Fruit fly (Drosophila melanogaster) whole organism, prepupa: ENCODE measurements around the gene CG1024.

Experiments
- CG11294 ChIP-seq: fragments of 200-800 bp; sonication (Bioruptor generic); IDR thresholded peaks from 2 replicates; pipeline ENCODE4 v1.3.6; 2022; ENCODE audit warnings: missing biosample characterization, missing genetic modification characterization
- CG11762 ChIP-seq: fragments of 200-800 bp; sonication (Bioruptor generic); optimal IDR thresholded peaks from 3 replicates; lab custom pipeline; 2016; ENCODE audit warnings: missing biosample characterization, missing genetic modification characterization; ENCODE audit not compliant: insufficient read depth
- CG31627 ChIP-seq: fragments of 200-800 bp; sonication (Bioruptor generic); optimal IDR thresholded peaks from 3 replicates; lab custom pipeline; 2016; ENCODE audit warnings: missing biosample characterization, missing genetic modification characterization
- CG6163 ChIP-seq: fragments of 200-800 bp; sonication (Bioruptor generic); IDR thresholded peaks from 3 replicates; pipeline ENCODE4 v1.3.6; 2022; ENCODE audit warnings: missing biosample characterization, missing genetic modification characterization
- CG6808 ChIP-seq: fragments of 200-800 bp; sonication (Bioruptor generic); optimal IDR thresholded peaks from 3 replicates; lab custom pipeline; 2017; ENCODE audit warnings: missing biosample characterization, missing genetic modification characterization, mild to moderate bottlenecking, moderate library complexity, missing genetic modification reagents
- Eip75B ChIP-seq: fragments of 200-800 bp; sonication (Bioruptor generic); optimal IDR thresholded peaks from 3 replicates; lab custom pipeline; 2016; ENCODE audit warnings: missing biosample characterization, missing genetic modification characterization
- Eip78C ChIP-seq: fragments of 200-800 bp; sonication (Bioruptor generic); peaks from one replicate; lab custom pipeline; 2016; ENCODE audit warnings: missing biosample characterization, missing genetic modification characterization
- Ets21C ChIP-seq: fragments of 200-800 bp; sonication (Bioruptor generic); optimal IDR thresholded peaks from 3 replicates; lab custom pipeline; 2016; ENCODE audit warnings: missing biosample characterization, missing genetic modification characterization
- Met ChIP-seq: fragments of 200-800 bp; sonication (Bioruptor generic); optimal IDR thresholded peaks from 3 replicates; lab custom pipeline; 2016; ENCODE audit warnings: missing biosample characterization, missing genetic modification characterization
- OdsH ChIP-seq: fragments of 200-800 bp; sonication (Bioruptor generic); optimal IDR thresholded peaks from 3 replicates; lab custom pipeline; 2016; ENCODE audit warnings: missing biosample characterization, missing genetic modification characterization
- spab ChIP-seq: fragments of 200-800 bp; sonication (Bioruptor generic); optimal IDR thresholded peaks from 2 replicates; lab custom pipeline; 2017; ENCODE audit warnings: missing biosample characterization, mild to moderate bottlenecking, missing genetic modification characterization, missing genetic modification reagents
- vri ChIP-seq: fragments of 200-800 bp; sonication (Bioruptor generic); optimal IDR thresholded peaks from 3 replicates; lab custom pipeline; 2016; ENCODE audit warnings: missing biosample characterization, mild to moderate bottlenecking, missing genetic modification characterization

dm6 chr3R:6405674-6406565 lies 25.8 kb upstream of the CG1024 start, which contains the start of gene Dmtn:
- TF ChIP-seq Eip75B (GFP tag; lab: Kevin White, UChicago) (no peak), CG11294 (no peak), spab (GFP tag; lab: Kevin White, UChicago) (no peak), Eip78C (peak; percentile 55), CG6808 (GFP tag; lab: Kevin White, UChicago) (no peak), CG6163 (GFP tag; lab: Robert Waterston, UW) (no peak), vri (GFP tag; lab: Kevin White, UChicago) (peak; percentile 39), CG11762 (GFP tag; lab: Kevin White, UChicago) (no peak), CG31627 (no peak), OdsH (GFP tag; lab: Kevin White, UChicago) (peak; percentile 22), Ets21C (GFP tag; lab: Kevin White, UChicago) (no peak), Met (no peak)
